Fruit fly (Drosophila melanogaster): Measurements from ENCODE around the gene Bro.
A peak's percentile ranks its signal among the peaks of the same experiment; 100 is the strongest.

Gene Bro

DNA sequence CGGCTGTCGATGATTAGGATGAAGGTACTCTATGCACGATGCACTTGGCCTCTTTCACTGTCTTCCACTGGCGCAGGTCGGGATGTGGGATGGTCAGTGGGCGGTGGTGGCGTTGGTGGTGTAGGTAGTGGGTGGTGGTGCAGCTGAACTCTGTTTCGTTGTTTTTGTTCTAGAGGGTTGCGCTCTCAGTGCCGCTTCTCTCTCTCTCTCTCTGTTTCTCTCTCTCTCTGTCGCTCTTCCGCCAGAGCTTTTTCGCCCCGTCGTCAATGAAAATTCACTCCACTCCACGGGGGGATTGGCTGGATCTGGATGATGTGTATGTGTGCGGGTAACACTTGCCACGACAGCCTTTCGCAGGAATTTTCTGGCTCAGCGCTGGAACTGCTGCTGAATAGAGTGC is 10.8 kb upstream of the Bro start:
- no peak for TF ChIP-seq Myc (optimal IDR thresholded peaks at IDR 0.05)
- no peak for TF ChIP-seq insv (optimal IDR thresholded peaks at IDR 0.05)
- no peak for TF ChIP-seq ttk (optimal IDR thresholded peaks at IDR 0.05)
- no peak for TF ChIP-seq Sin3A (optimal IDR thresholded peaks at IDR 0.05)
- no peak for TF ChIP-seq psq (optimal IDR thresholded peaks at IDR 0.05)
- no peak for TF ChIP-seq h (optimal IDR thresholded peaks at IDR 0.05)

DNA sequence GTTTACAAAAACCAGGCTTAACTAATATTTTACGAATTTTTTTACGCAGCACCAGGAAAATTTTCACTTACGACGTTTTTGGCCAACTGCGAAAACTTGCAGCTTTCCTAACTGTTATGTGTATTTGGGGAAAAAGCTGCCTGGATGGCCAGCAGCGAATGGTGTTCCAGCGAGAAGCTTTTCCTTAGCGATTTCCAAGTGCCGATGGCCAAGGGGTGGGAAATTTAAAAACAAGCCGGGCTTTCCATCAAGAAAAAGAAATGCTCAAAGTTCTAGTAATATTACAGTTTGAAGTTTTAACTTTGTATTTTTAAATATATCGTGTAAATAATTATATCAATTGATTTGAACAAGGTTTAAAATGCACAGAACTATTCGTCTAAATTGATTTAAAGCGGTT is 10.0 kb upstream of the Bro start, which contains the start of gene nSyb:
TSS of gene nSyb (minus strand) at position 101 of the 400 bp plus-strand sequence.
- TF ChIP-seq Myc (optimal IDR thresholded peaks at IDR 0.05) (no peak), h (optimal IDR thresholded peaks at IDR 0.05) (no peak), insv (optimal IDR thresholded peaks at IDR 0.05) (no peak), psq (optimal IDR thresholded peaks at IDR 0.05) (no peak), ttk (optimal IDR thresholded peaks at IDR 0.05) (no peak), Sin3A (optimal IDR thresholded peaks at IDR 0.05) (no peak)

DNA sequence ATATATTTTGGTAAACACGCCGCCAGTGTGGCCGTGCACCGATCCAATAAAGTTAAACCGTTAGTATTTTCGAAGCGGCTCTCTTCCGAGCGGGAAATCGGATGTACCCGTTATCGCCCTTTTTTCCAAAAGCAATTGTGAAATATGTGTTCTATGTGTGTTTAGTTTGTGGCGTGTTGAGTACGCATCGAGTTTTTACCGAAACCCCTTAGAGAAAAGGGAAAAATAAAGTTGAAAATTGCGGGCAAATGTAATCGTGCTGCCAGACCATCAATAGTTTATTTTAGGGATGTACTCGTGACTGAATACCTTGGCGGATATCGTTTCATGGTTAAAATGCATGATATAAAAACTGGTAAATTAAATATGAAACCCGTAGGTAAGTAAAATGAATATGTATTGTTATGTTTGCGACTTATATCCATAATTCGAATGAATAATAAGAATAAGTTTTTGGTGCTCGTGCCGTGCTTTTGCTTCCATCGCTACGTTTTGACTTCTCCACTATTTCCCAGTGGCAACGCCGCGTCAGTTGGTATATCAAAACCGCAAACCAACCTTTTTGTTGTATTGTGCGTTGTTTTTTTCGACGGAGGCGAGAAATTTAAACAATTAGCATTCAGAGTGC is 8.4 kb upstream of the Bro start, which contains the start of the genes Mettl2 and Bgb:
TSS of gene Mettl2 (minus strand) at position 51 of the 628 bp plus-strand sequence.
TSS of gene Bgb (plus strand) at position 527 of the 628 bp plus-strand sequence.
- TF ChIP-seq Myc (optimal IDR thresholded peaks at IDR 0.05) (no peak), insv (optimal IDR thresholded peaks at IDR 0.05) (no peak), psq (optimal IDR thresholded peaks at IDR 0.05) (no peak), ttk (optimal IDR thresholded peaks at IDR 0.05) (no peak), h (optimal IDR thresholded peaks at IDR 0.05) (no peak), Sin3A (optimal IDR thresholded peaks at IDR 0.05) (no peak)

DNA sequence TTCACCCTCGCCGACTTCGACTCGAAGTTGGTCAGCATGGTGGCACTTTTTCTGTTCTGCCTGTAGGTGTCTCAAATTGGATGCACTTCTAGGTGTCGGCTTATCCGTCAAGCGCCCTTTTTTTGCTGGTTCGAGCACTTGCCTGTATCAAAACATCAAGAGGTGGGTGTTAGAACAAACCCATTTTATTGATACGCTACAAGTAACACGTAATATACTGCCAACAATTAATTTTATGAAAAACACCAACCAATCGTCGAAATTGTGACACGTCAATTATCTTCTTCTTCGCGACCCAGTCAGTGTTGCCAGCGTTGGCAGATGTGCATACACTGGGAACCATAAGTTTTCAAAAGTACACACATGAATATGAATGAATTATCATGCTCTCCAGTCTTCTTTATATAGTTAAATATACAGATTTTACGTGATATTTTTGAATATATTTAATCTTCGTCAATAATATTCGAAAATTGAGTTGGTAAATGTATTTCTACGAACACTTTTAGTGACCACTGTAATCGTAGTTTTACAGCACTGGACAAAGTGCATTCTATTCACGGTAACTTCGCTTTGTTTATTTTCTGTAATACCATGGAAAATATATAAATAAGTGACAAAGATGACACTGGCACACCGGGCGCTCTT is 2.6 kb upstream of the Bro start, which contains the start of the genes alphaCOP and CG13919:
TSS of gene alphaCOP (minus strand) at position 280 of the 648 bp plus-strand sequence.
TSS of gene CG13919 (plus strand) at position 548 of the 648 bp plus-strand sequence.
- no peak for TF ChIP-seq insv (optimal IDR thresholded peaks at IDR 0.05)

DNA sequence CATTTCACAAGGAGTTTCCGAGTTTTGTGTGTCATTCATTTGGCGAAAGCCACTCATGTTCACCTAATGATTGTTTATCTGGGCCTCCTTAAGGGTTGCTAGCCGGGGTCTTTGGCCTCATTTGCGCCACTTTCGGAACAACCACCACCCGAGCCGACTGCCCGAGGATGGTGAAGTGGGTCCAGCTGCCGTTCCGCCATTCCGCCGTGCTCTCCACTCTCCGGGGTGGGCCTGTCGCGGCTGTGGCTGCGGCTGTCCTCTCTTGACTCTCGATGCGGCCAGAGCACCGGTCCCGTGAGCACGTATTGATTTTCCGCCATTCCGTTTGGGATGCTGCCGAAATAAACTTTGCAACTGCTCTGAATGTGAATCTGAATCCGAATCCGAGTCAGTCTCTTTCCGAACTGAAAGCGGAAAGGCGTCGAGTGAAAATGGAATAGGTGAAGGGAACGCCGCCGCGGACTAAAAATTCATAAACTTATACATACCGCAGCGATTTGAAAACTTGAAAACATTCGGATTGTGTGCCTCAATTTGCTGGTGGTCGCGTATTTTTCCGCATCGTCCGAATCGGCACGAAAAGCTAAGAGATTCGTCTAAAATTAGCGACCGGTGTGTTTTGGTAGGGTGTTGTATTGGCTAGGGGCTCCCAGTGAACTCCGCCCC is 1.2 kb downstream of the Bro start, which contains the start of gene CG13920:
TSS of gene CG13920 (plus strand) at position 255 of the 666 bp plus-strand sequence.
- TF ChIP-seq Myc (optimal IDR thresholded peaks at IDR 0.05) (no peak), h (optimal IDR thresholded peaks at IDR 0.05) (no peak), insv (optimal IDR thresholded peaks at IDR 0.05) (no peak)

DNA sequence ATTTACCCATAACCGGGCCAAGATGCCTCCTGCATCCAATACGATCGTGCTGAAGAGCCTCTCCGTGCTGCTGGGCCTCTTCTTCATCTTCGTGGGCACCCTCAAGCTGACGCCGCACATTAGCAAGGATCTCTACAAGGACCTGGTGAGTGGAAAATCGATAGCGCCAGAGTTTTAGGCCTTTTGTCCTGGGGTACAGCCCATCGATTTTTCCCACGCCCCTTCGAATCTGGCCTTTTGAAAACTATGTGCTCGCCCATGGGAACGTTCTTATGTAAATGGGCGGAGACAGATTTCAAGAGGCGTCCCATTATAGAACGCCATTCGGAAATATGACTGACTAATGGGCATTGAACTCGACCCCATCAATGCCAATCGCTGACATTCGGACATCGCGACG is 1.7 kb downstream of the Bro start:
- no peak for TF ChIP-seq Myc (optimal IDR thresholded peaks at IDR 0.05)
- TF ChIP-seq psq (optimal IDR thresholded peaks at IDR 0.05), result no peak
- no peak for TF ChIP-seq ttk (optimal IDR thresholded peaks at IDR 0.05)
- no peak for TF ChIP-seq h (optimal IDR thresholded peaks at IDR 0.05)
- TF ChIP-seq Sin3A (optimal IDR thresholded peaks at IDR 0.05), result no peak
- no peak for TF ChIP-seq insv (optimal IDR thresholded peaks at IDR 0.05)

DNA sequence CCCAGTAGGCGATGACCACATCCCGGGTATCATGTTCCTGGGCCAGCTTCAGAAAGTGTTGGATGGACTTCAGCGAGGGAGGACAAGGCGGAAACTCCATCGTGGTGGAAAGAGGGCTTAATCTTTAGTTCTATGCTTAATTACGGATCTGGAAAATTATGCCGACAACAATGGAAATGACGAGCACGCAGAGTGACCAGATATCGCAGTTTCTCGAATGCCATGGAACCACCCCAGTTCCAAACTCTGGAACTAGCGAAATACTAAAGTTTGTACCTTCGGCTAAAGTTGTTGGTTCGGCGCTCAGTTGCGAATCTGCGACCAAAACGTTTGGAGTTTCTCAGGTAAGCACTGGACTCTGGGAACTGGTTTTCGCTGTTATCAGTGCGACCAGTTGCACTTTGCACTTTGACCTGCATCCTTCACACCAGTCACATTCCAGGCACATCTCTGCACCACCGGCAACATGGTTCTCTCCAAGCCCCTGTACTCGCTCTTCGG is 5.1 kb downstream of the Bro start, which contains the start of the genes CG7970 and Vta1:
TSS of gene CG7970 (plus strand) at position 51 of the 501 bp plus-strand sequence.
TSS of gene Vta1 (minus strand) at position 201 of the 501 bp plus-strand sequence.
- TF ChIP-seq h (optimal IDR thresholded peaks at IDR 0.05), result no peak
- TF ChIP-seq psq (optimal IDR thresholded peaks at IDR 0.05), result no peak
- no peak for TF ChIP-seq insv (optimal IDR thresholded peaks at IDR 0.05)
- no peak for TF ChIP-seq ttk (optimal IDR thresholded peaks at IDR 0.05)
- no peak for TF ChIP-seq Myc (optimal IDR thresholded peaks at IDR 0.05)
- TF ChIP-seq Sin3A (optimal IDR thresholded peaks at IDR 0.05), result no peak

DNA sequence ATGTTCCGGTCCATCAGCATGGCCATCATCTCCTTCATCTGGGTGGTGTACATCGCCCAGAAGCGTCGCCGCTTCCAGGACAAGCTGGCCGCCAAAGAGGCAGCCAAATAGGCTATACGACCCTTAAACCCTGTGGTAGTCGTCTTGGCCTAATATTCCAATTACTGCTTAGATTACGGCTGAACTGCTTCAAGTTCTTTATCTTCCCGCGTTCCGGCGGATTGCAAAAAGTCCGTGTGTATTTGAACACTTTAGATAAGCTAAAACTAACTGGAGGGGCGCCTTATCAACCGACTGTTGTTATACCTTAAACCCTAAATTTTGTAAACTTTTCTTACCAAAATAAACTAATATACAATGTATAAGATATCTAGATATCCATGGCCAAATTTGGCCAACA is 6.1 kb downstream of the Bro start:
- no peak for TF ChIP-seq Myc (optimal IDR thresholded peaks at IDR 0.05)
- no peak for TF ChIP-seq h (optimal IDR thresholded peaks at IDR 0.05)

DNA sequence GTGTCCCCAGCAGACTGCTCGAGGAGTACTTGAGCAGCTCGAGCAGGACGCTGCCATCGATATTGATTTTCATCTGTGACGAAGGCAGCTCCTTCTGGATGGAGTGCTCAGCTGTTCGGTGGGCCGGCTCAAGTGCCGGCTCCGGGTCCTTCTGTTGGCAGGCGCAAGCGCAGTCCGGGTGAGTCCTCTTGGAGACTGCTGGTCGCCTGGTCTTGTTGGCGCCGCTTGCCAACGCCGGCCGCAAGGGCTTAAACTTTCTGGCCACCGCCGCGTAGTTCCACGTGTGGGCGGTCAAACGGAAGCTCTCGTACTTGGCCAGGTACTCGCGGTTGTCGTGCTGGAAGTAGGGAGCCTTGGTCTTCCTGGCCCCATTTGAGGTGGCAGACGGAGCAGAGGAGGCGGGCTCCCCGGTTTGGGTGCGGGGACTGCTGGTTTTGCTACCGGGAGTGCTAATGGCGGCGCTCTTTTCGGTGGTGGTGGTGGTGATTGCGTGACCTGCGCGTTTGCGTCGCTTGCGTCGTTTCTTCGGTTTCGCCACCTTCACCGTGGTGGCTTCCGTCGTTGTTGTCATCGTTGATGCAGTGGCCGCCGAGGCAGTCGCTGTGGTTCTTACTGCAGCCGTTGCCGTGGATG is 14.2 kb downstream of the Bro start:
- TF ChIP-seq h (optimal IDR thresholded peaks at IDR 0.05) (no peak), Sin3A (optimal IDR thresholded peaks at IDR 0.05) (no peak), insv (optimal IDR thresholded peaks at IDR 0.05) (no peak), Myc (optimal IDR thresholded peaks at IDR 0.05) (no peak), ttk (optimal IDR thresholded peaks at IDR 0.05) (no peak), psq (optimal IDR thresholded peaks at IDR 0.05) (no peak)

DNA sequence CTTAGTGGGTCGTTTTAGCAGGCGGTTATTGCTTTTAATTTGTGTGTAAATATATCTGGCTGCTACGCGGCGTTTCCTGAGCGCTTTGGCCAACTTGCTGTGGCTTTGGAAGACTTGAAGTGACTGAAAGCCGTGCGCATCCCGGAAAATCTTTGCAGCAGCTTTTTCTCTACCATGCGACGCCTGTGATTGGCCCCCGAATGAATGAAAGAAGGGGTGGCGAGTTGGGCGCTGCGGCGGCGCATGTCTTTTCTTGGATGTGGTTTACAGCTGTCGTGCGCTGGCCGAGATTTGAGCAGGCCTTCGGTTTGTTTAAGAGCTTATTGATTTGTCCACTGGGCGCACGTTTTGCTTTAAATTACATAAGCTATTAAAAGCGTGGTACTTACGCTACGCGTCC is 15.9 kb downstream of the Bro start:
- TF ChIP-seq ttk (optimal IDR thresholded peaks at IDR 0.05) (no peak), Myc (optimal IDR thresholded peaks at IDR 0.05) (no peak), Sin3A (optimal IDR thresholded peaks at IDR 0.05) (no peak)

DNA sequence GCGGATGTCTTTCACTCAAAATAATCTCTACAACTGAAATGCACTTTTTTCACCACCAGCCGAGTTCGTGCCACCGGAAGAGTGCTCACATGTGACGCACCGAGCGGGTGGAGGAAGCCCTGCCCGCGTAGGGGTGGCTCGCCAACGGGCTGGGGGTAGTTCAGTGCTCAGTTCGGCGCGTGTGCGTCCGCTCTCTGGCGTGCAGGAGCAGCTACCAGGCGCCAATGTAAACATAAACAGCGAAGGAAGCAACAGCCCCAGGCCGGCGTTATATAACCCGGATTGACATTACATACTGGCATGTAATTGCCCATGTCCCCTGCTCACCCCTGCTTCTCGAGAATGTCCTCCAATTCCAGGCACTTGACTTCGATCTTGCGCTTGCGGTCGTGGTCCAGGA is 16.5 kb downstream of the Bro start:
- TF ChIP-seq ttk (optimal IDR thresholded peaks at IDR 0.05), result peak; percentile 82
- no peak for TF ChIP-seq insv (optimal IDR thresholded peaks at IDR 0.05)

DNA sequence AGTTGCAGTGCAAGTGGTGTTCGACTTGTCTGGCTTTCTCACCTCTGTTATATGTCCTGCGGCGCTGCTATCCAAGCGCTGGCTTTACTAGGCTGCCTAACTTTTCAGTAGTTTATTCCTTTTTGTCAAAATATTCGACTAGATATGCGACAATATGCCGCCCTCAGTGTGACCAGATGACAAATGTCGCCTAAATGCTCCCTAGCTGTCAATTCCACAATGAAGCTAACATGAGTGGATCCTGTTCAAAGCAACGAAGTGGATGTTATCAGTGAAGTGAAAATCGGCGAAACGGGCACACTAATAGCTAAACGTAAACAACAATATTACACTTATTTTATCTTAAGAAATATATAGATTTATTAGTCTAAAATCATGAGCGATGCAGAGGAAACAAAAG is 17.2 kb downstream of the Bro start, which contains the start of the genes Srrm234 and CG7974:
TSS of gene Srrm234 (minus strand) at position 189 of the 400 bp plus-strand sequence.
TSS of gene CG7974 (plus strand) at position 263 of the 400 bp plus-strand sequence.
- TF ChIP-seq Myc (optimal IDR thresholded peaks at IDR 0.05), result no peak
- no peak for TF ChIP-seq psq (optimal IDR thresholded peaks at IDR 0.05)
- TF ChIP-seq ttk (optimal IDR thresholded peaks at IDR 0.05), result no peak
- TF ChIP-seq h (optimal IDR thresholded peaks at IDR 0.05), result no peak
- no peak for TF ChIP-seq Sin3A (optimal IDR thresholded peaks at IDR 0.05)
- no peak for TF ChIP-seq insv (optimal IDR thresholded peaks at IDR 0.05)
